Worm (Caenorhabditis elegans) whole organism, L1 larva: ENCODE results near the gene pgp-11.

Experiments used
- blmp-1 ChIP-seq: fragments of 150-350 bp; optimal IDR thresholded peaks from 2 replicates; lab custom pipeline; 2014; ENCODE audit warnings: missing biosample characterization, missing genetic modification characterization
- fkh-4 ChIP-seq: sonication (generic microtip); optimal IDR thresholded peaks from 2 replicates; lab custom pipeline; 2016; ENCODE audit warnings: missing compliant biosample characterization, missing genetic modification characterization, borderline replicate concordance
- hlh-4 ChIP-seq: sonication (generic microtip); optimal IDR thresholded peaks from 2 replicates; lab custom pipeline; 2016; ENCODE audit warnings: mild to moderate bottlenecking, missing genetic modification characterization, missing compliant biosample characterization
- lin-39 ChIP-seq: fragments of 150-350 bp; optimal IDR thresholded peaks from 2 replicates; lab custom pipeline; 2014; ENCODE audit warnings: missing biosample characterization, missing genetic modification reagents, missing genetic modification characterization
- mep-1 ChIP-seq: fragments of 150-350 bp; optimal IDR thresholded peaks from 2 replicates; lab custom pipeline; 2014; ENCODE audit warnings: missing biosample characterization, missing genetic modification characterization
- snpc-4 ChIP-seq: fragments of 150-350 bp; optimal IDR thresholded peaks from 2 replicates; lab custom pipeline; 2014; ENCODE audit warnings: missing biosample characterization, missing genetic modification characterization
- unc-62 ChIP-seq: fragments of 150-350 bp; optimal IDR thresholded peaks from 2 replicates; lab custom pipeline; 2014; ENCODE audit warnings: missing biosample characterization, missing genetic modification reagents, missing genetic modification characterization
- vab-15 ChIP-seq: sonication (generic microtip); optimal IDR thresholded peaks from 2 replicates; lab custom pipeline; 2017; ENCODE audit warnings: missing genotype, mild to moderate bottlenecking, missing genetic modification characterization, missing compliant biosample characterization
- ztf-11 ChIP-seq, 2 experiments: sonication (generic microtip); optimal IDR thresholded peaks; 2 replicates each; lab custom pipeline; 2016 to 2017; ENCODE audit warnings: missing genetic modification characterization in 2 of 2, missing biosample characterization in 1 of 2, missing compliant biosample characterization in 1 of 2

DNA sequence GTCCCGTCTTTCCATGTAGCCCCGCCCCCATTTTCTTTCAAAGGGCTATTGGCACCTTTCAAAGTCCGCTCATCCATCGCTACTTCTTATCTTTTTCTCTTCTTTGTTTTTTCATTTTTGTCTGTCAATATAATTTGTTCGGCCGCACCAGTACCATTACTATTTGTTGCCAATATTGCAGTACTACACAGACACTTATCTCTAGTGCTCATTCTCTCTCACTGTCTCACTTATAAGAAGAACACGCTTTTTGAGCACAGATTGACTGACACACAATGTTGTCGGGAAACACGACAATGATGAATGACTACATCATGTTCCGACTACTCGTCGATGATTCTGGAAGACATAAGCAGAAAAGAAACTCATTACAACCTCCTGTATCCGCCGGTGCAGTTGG, 19.0 kb downstream of the pgp-11 start:
- TF ChIP-seq ztf-11 (tag; optimal IDR thresholded peaks at IDR 0.05; lab: Kevin White, UChicago) (no peak), blmp-1 (tag; lab: Kevin White, UChicago) (no peak), snpc-4 (tag; lab: Kevin White, UChicago) (no peak), lin-39 (tag; lab: Kevin White, UChicago) (no peak), unc-62 (GFP tag; lab: Kevin White, UChicago) (no peak), hlh-4 (tag; lab: Kevin White, UChicago) (no peak), mep-1 (tag; lab: Kevin White, UChicago) (no peak), fkh-4 (tag; lab: Kevin White, UChicago) (no peak), vab-15 (no peak)
